Worm (Caenorhabditis elegans) whole organism, midembryonic: ENCODE measurements around the gene scpl-4.

Experiments used
- T22C8.4 ChIP-seq: fragments of 200-800 bp; sonication (Bioruptor generic); IDR thresholded peaks from 2 replicates; pipeline ENCODE4 v1.3.6; 2022; ENCODE audit warnings: missing genetic modification characterization, missing compliant biosample characterization
- cog-1 ChIP-seq: sonication (generic microtip); optimal IDR thresholded peaks from 2 replicates; lab custom pipeline; 2016; ENCODE audit warnings: missing genetic modification characterization, missing compliant biosample characterization
- flt-1 ChIP-seq: fragments of 200-800 bp; sonication (Bioruptor generic); IDR thresholded peaks from 2 replicates; pipeline ENCODE4 v1.3.6; 2022; ENCODE audit warnings: missing genetic modification characterization, missing compliant biosample characterization
- klf-2 ChIP-seq: fragments of 200-800 bp; sonication (Bioruptor generic); conservative IDR thresholded peaks from 2 replicates; pipeline ENCODE4 v1.3.6; 2022; ENCODE audit warnings: missing genetic modification reagents, missing genetic modification characterization, missing compliant biosample characterization
- med-1 ChIP-seq: sonication (generic microtip); optimal IDR thresholded peaks from 2 replicates; lab custom pipeline; 2017; ENCODE audit warnings: missing genetic modification characterization, mild to moderate bottlenecking, missing compliant biosample characterization, antibody characterized with exemption, missing genetic modification reagents; ENCODE audit not compliant: insufficient read depth
- ref-1 ChIP-seq: fragments of 200-800 bp; sonication (Bioruptor generic); conservative IDR thresholded peaks from 2 replicates; pipeline ENCODE4 v1.3.6; 2022; ENCODE audit warnings: missing genetic modification reagents, missing genetic modification characterization, missing compliant biosample characterization
- tab-1 ChIP-seq: fragments of 200-800 bp; sonication (Bioruptor generic); IDR thresholded peaks from 2 replicates; pipeline ENCODE4 v1.3.6; 2022; ENCODE audit warnings: missing genetic modification characterization, missing compliant biosample characterization
- ztf-23 ChIP-seq: fragments of 200-800 bp; sonication (Bioruptor generic); IDR thresholded peaks from 2 replicates; pipeline ENCODE4 v1.3.6; 2022; ENCODE audit warnings: missing genetic modification reagents, missing genetic modification characterization, missing compliant biosample characterization
- ztf-29 ChIP-seq: fragments of 200-800 bp; sonication (Bioruptor generic); IDR thresholded peaks from 2 replicates; pipeline ENCODE4 v1.3.6; 2022; ENCODE audit warnings: missing genetic modification reagents, missing genetic modification characterization, missing compliant biosample characterization

Gene scpl-4

DNA sequence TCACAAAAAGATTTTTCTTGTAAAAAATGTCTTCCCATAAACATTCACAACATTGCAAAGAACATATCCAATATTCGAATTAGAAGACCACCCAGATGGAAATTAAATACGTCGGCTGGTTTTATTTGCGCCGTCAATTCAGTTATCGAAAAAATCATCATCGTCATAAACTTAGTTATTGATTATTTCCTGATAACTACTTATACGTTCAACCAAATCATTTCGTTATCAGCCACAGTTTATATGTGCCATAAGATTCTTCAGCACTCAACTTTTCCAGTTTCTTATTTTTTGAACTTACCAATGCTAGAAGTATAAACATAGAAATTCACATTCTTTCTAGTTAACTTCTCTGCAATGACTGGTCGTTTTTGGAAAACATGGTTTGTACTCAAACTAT lies 18.3 kb upstream of the scpl-4 start:
- TF ChIP-seq flt-1 (GFP tag; lab: Robert Waterston, UW) (no peak), med-1 (GFP tag; lab: Kevin White, UChicago) (no peak), ref-1 (GFP tag; lab: Robert Waterston, UW) (no peak), T22C8.4 (GFP tag; lab: Robert Waterston, UW) (no peak), cog-1 (tag; lab: Kevin White, UChicago) (no peak), ztf-23 (no peak), ztf-29 (GFP tag; lab: Robert Waterston, UW) (no peak), tab-1 (GFP tag; lab: Robert Waterston, UW) (no peak), klf-2 (GFP tag; lab: Robert Waterston, UW) (no peak)

DNA sequence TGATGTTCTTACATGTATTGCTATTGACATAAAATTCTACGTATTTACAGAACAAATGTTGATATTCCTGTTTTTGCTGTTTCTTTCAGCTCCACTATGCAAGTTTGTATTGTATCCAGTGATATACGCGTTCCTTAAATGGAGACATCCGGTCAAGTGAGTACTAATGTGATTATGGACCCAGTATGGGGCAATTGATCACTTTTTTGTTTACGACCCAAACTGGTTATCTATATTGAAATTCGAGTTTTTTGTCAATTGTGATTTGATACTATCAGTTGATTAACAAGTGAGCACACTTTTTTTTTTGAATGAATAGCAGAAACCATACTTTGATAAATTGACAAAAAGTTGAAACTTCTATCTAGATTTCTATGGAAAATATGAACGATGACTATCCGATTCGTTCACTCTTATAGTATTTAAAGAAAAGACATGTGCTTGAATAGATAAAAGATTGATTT lies 17.0 kb upstream of the scpl-4 start, which contains the start of gene T21C9.6:
Gene T21C9.6, plus strand, starts transcription at position 51 of the 464 bp plus-strand sequence.
- no peak for TF ChIP-seq med-1 (GFP tag; lab: Kevin White, UChicago)

DNA sequence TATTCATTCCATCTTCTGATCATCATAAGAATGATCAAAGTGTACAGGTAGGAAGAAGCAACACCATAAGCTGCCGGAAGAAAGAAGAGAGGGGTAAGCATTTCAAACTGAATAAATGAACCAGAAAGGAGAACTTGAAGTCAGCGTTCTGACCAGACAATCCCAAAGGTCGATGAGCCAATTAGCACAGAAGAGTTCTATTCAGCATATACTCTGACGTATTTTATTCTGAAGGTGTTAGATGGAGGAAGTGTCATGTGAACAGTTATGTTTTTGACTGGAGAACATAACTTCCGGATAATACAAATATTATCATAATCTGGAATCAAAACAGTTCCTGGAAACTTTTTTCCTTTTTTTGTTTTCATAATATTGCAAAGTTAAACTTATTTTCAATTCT lies 10.2 kb upstream of the scpl-4 start, which contains the start of gene srg-32:
Gene srg-32, minus strand, starts transcription at position 101 of the 400 bp plus-strand sequence.
- TF ChIP-seq flt-1 (GFP tag; lab: Robert Waterston, UW) (no peak), med-1 (GFP tag; lab: Kevin White, UChicago) (no peak), cog-1 (tag; lab: Kevin White, UChicago) (no peak), ztf-23 (no peak), ztf-29 (GFP tag; lab: Robert Waterston, UW) (no peak), tab-1 (GFP tag; lab: Robert Waterston, UW) (no peak), ref-1 (GFP tag; lab: Robert Waterston, UW) (no peak), T22C8.4 (GFP tag; lab: Robert Waterston, UW) (no peak), klf-2 (GFP tag; lab: Robert Waterston, UW) (no peak)

DNA sequence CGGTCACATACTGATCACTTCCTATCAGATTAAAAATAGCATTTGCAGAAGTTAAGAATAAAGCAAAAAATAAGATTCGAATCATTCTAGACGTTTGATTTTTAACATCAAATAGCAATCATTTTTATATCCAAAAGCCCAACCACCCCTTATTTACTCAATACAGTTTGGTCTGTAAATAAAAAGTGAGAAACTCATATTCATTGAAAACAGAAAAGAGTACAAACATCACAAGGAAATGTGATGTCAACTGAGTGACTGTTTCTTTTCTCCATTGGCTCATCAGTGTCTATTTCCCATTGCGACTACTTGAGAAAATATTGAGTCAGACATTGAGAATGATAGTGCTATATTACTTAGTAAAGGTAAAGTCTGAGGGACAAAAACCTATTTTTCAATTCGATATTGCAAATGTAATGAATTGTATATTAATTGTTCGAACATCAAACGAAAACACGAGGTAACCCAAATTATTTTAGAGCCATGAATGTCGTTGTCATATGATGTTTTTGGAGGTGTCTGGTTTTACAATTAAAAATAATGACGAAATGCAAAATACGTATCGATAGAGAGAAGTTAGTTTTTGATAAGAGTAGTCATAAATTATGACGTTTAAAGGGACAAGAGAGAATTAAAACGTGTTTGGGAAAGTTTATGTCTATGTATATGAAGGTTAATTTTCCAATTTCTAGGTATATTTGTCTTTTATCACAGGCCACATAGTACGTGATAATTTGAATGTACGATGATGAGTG lies 9.0 kb upstream of the scpl-4 start, which contains the start of gene ttr-23:
Gene ttr-23, minus strand, starts transcription at position 87 of the 755 bp plus-strand sequence.
- TF ChIP-seq med-1 (GFP tag; lab: Kevin White, UChicago) (no peak), T22C8.4 (GFP tag; lab: Robert Waterston, UW) (no peak), klf-2 (GFP tag; lab: Robert Waterston, UW) (no peak), ref-1 (GFP tag; lab: Robert Waterston, UW) (no peak), tab-1 (GFP tag; lab: Robert Waterston, UW) (no peak), cog-1 (tag; lab: Kevin White, UChicago) (no peak), flt-1 (GFP tag; lab: Robert Waterston, UW) (no peak)

DNA sequence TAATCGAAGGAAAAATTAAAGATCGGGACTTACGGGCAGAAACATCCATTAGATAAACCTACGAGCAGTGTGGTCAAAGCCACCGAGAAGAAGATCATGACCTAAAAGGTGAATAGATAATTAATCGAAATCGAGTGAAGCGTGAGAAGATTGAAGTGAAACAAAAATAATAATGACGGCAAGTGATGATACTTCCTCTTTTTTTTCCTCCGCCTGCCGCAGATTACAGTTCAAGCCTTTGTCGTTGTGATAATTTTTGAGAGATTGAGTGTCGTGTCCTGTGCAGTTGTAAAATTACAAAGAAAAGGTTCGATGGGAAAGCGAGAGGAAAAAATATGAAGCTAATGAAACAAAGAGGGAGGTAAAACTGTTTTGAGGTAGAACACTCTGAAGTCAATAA lies 6.4 kb upstream of the scpl-4 start, which contains the start of gene T21C9.9:
Gene T21C9.9, minus strand, starts transcription at position 101 of the 400 bp plus-strand sequence.
- TF ChIP-seq flt-1 (GFP tag; lab: Robert Waterston, UW) = no peak
- TF ChIP-seq ztf-23 = no peak
- no peak for TF ChIP-seq tab-1 (GFP tag; lab: Robert Waterston, UW)
- TF ChIP-seq ztf-29 (GFP tag; lab: Robert Waterston, UW) = no peak
- TF ChIP-seq klf-2 (GFP tag; lab: Robert Waterston, UW) = no peak
- TF ChIP-seq T22C8.4 (GFP tag; lab: Robert Waterston, UW) = no peak
- no peak for TF ChIP-seq cog-1 (tag; lab: Kevin White, UChicago)
- TF ChIP-seq ref-1 (GFP tag; lab: Robert Waterston, UW) = no peak
- no peak for TF ChIP-seq med-1 (GFP tag; lab: Kevin White, UChicago)

DNA sequence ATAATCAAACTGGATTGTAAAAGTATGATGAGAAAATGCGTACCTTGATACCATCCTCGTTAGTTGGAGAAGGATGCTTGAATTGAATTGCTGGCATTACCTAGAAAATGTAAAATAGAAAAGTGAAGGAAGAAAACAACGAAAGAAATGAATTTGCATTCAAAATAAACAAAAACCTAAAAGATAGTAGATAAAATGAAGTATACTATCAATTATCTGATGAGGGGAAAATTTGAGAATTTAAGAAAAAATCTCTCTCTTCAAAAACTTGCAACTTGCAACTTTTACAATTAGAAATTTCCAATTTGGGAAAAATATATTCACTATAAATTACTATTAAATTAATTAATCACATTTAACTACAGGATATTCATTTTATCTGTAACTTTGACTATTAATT lies 4.1 kb upstream of the scpl-4 start, which contains the start of gene T21C9.11:
Gene T21C9.11, minus strand, starts transcription at position 101 of the 400 bp plus-strand sequence.
- TF ChIP-seq cog-1 (tag; lab: Kevin White, UChicago) (no peak), ref-1 (GFP tag; lab: Robert Waterston, UW) (no peak), tab-1 (GFP tag; lab: Robert Waterston, UW) (no peak), ztf-23 (no peak), flt-1 (GFP tag; lab: Robert Waterston, UW) (no peak), med-1 (GFP tag; lab: Kevin White, UChicago) (no peak), klf-2 (GFP tag; lab: Robert Waterston, UW) (no peak), T22C8.4 (GFP tag; lab: Robert Waterston, UW) (no peak), ztf-29 (GFP tag; lab: Robert Waterston, UW) (no peak)

DNA sequence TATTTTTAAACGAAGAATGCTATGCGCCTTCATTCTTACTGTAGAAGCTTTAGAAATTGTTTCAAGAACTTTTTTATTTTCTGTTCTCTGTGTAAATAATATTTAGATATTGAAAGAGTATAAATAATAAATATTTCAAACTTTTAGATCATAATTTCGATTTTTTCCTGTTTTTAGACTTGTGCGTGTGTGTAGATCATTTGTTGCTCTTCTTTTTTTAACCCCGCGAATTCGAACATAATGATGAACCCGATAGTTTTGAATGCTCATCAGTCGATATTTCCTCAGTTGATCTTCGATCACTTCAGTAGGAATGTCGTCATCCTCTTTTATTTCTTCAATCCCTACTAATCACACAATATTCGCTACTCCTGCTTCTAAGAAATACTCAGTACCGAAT lies 1.7 kb upstream of the scpl-4 start, which contains the start of gene T21C9.13:
Gene T21C9.13, plus strand, starts transcription at position 33 of the 400 bp plus-strand sequence.
- TF ChIP-seq T22C8.4 (GFP tag; lab: Robert Waterston, UW) (no peak), tab-1 (GFP tag; lab: Robert Waterston, UW) (no peak), klf-2 (GFP tag; lab: Robert Waterston, UW) (no peak), flt-1 (GFP tag; lab: Robert Waterston, UW) (no peak), ztf-23 (no peak), ref-1 (GFP tag; lab: Robert Waterston, UW) (no peak), med-1 (GFP tag; lab: Kevin White, UChicago) (no peak), ztf-29 (GFP tag; lab: Robert Waterston, UW) (no peak), cog-1 (tag; lab: Kevin White, UChicago) (no peak)

DNA sequence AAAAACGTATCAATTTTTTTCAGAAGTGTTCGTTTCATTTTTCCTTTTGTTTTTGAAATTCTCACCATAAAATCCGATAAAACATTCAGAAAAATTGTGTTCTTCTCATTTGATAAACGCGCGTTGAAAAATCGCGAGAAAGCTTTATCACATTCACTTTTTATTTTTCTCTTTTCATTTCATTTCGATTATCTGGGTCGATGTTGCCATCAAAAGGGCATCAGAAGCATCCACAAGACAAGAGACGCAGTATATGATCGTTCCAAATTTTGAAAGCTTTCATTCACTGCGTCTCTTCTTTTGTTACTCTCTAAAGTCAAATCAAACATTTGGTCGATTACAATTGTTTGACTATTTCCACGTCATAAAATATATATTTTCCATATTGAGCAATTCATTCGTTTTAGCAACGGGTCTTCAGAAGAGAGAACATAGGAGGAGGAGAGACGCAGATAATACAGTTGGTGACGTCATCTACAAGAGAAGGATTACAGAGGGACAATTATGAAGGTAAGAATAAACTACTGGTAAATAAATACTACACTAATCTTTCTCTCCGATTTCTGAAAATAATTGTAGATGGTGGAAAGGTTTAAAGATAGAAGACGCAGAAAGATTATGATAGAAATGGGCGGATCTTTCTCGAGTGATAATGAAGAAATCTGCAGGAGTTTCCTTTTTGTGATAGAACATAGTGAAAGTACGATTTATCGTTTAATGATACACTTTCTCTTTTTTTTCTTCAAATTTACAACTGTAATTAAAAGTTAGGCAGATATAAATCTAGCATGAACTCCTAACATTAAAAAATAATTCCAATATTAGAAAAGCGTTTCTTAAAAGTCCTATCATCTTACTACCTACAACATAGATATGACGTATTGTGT lies 3.4 kb downstream of the scpl-4 start, which contains the start of gene H27A22.1:
Gene H27A22.1, plus strand, starts transcription at position 505 of the 887 bp plus-strand sequence.
- TF ChIP-seq ztf-29 (GFP tag; lab: Robert Waterston, UW) = no peak
- no peak for TF ChIP-seq ztf-23
- no peak for TF ChIP-seq ref-1 (GFP tag; lab: Robert Waterston, UW)
- TF ChIP-seq cog-1 (tag; lab: Kevin White, UChicago) = no peak
- TF ChIP-seq med-1 (GFP tag; lab: Kevin White, UChicago) = no peak
- no peak for TF ChIP-seq T22C8.4 (GFP tag; lab: Robert Waterston, UW)
- TF ChIP-seq klf-2 (GFP tag; lab: Robert Waterston, UW) = no peak
